Worm (Caenorhabditis elegans) whole organism, young adult: ENCODE data around the gene spo-11.

Experiments
- B0019.2 ChIP-seq: fragments of 200-800 bp; sonication (Bioruptor generic); conservative IDR thresholded peaks from 2 replicates; pipeline ENCODE4 v1.3.6; 2022; ENCODE audit warnings: missing genetic modification reagents, missing genetic modification characterization, missing compliant biosample characterization
- C17E4.6 ChIP-seq: fragments of 200-800 bp; sonication (Bioruptor generic); IDR thresholded peaks from 2 replicates; pipeline ENCODE4 v1.3.6; 2022; ENCODE audit warnings: missing genetic modification reagents, missing genetic modification characterization, missing compliant biosample characterization
- F23B12.7 ChIP-seq: sonication (generic microtip); optimal IDR thresholded peaks from 2 replicates; lab custom pipeline; 2017; ENCODE audit warnings: missing genetic modification characterization, mild to moderate bottlenecking, missing compliant biosample characterization, antibody characterized with exemption, moderate library complexity; ENCODE audit not compliant: insufficient read depth
- F39B2.1 ChIP-seq: fragments of 200-800 bp; sonication (Bioruptor generic); IDR thresholded peaks from 2 replicates; pipeline ENCODE4 v1.3.6; 2022; ENCODE audit warnings: missing genetic modification reagents, missing genetic modification characterization, missing compliant biosample characterization
- F49E8.2 ChIP-seq: sonication (generic microtip); optimal IDR thresholded peaks from 3 replicates; lab custom pipeline; 2017; ENCODE audit warnings: missing genetic modification characterization, mild to moderate bottlenecking, missing compliant biosample characterization, antibody characterized with exemption, moderate library complexity; ENCODE audit not compliant: insufficient read depth
- F55B11.4 ChIP-seq: sonication (generic microtip); optimal IDR thresholded peaks from 2 replicates; lab custom pipeline; 2016; ENCODE audit warnings: missing compliant biosample characterization, missing genetic modification characterization, borderline replicate concordance; ENCODE audit not compliant: insufficient read depth
- K12H6.12 ChIP-seq: fragments of 200-800 bp; sonication (Bioruptor generic); optimal IDR thresholded peaks from 2 replicates; lab custom pipeline; 2018; ENCODE audit warnings: mild to moderate bottlenecking, missing genetic modification characterization, missing compliant biosample characterization
- T07F8.4 ChIP-seq: sonication (generic microtip); optimal IDR thresholded peaks from 2 replicates; lab custom pipeline; 2016; ENCODE audit warnings: mild to moderate bottlenecking, missing genetic modification characterization, moderate library complexity, missing compliant biosample characterization
- T26A5.8 ChIP-seq: sonication (generic microtip); optimal IDR thresholded peaks from 2 replicates; lab custom pipeline; 2016; ENCODE audit warnings: missing genetic modification characterization, missing compliant biosample characterization
- Y53G8AR.9 ChIP-seq: fragments of 200-800 bp; sonication (Bioruptor generic); conservative IDR thresholded peaks from 2 replicates; pipeline ENCODE4 v1.3.6; 2022; ENCODE audit warnings: missing genetic modification reagents, missing genetic modification characterization, missing compliant biosample characterization
- Y56A3A.18 ChIP-seq: fragments of 200-800 bp; sonication (Bioruptor generic); IDR thresholded peaks from 2 replicates; pipeline ENCODE4 v1.3.6; 2022; ENCODE audit warnings: missing genetic modification reagents, missing genetic modification characterization, missing compliant biosample characterization
- Y95B8A.8 ChIP-seq: fragments of 200-800 bp; sonication (Bioruptor generic); IDR thresholded peaks from 2 replicates; pipeline ENCODE4 v1.3.6; 2022; ENCODE audit warnings: missing genetic modification reagents, missing genetic modification characterization, missing compliant biosample characterization
- ama-1 ChIP-seq, 3 experiments: fragments of 150-350 bp in 1 of 3; sonication (generic microtip) in 2 of 3; optimal IDR thresholded peaks; 2 replicates each; lab custom pipeline; 2014 to 2018; ENCODE audit warnings: missing biosample characterization in 2 of 3, missing genetic modification characterization in 2 of 3, missing genetic modification reagents in 2 of 3
- atf-7 ChIP-seq: sonication (generic microtip); optimal IDR thresholded peaks from 2 replicates; lab custom pipeline; 2017; ENCODE audit warnings: mild to moderate bottlenecking, missing genetic modification characterization, missing compliant biosample characterization
- athp-1 ChIP-seq: sonication (generic microtip); optimal IDR thresholded peaks from 2 replicates; lab custom pipeline; 2017; ENCODE audit warnings: mild to moderate bottlenecking, missing genetic modification characterization, missing compliant biosample characterization
- attf-5 ChIP-seq: fragments of 200-800 bp; sonication (Bioruptor generic); optimal IDR thresholded peaks from 2 replicates; lab custom pipeline; 2018; ENCODE audit warnings: mild to moderate bottlenecking, missing genetic modification characterization, missing compliant biosample characterization
- attf-6 ChIP-seq: fragments of 200-800 bp; sonication (Bioruptor generic); IDR thresholded peaks from 2 replicates; pipeline ENCODE4 v1.3.6; 2022; ENCODE audit warnings: missing genetic modification reagents, missing genetic modification characterization, missing compliant biosample characterization
- bed-2 ChIP-seq: fragments of 200-800 bp; sonication (Bioruptor generic); IDR thresholded peaks from 2 replicates; pipeline ENCODE4 v1.3.6; 2022; ENCODE audit warnings: missing genetic modification reagents, missing genetic modification characterization, missing compliant biosample characterization
- ccch-3 ChIP-seq: fragments of 200-800 bp; sonication (Bioruptor generic); optimal IDR thresholded peaks from 2 replicates; lab custom pipeline; 2018; ENCODE audit warnings: mild to moderate bottlenecking, missing genetic modification characterization, missing compliant biosample characterization
- ceh-100 ChIP-seq: fragments of 200-800 bp; sonication (Bioruptor generic); IDR thresholded peaks from 2 replicates; pipeline ENCODE4 v1.3.6; 2022; ENCODE audit warnings: missing genetic modification reagents, missing genetic modification characterization, missing compliant biosample characterization
- ceh-27 ChIP-seq: fragments of 200-800 bp; sonication (Bioruptor generic); optimal IDR thresholded peaks from 2 replicates; lab custom pipeline; 2018; ENCODE audit warnings: mild to moderate bottlenecking, missing genetic modification characterization, moderate library complexity, missing compliant biosample characterization
- ceh-91 ChIP-seq: fragments of 200-800 bp; sonication (Bioruptor generic); IDR thresholded peaks from 2 replicates; pipeline ENCODE4 v1.3.6; 2022; ENCODE audit warnings: missing genetic modification reagents, missing genetic modification characterization, missing compliant biosample characterization
- die-1 ChIP-seq: sonication (generic microtip); optimal IDR thresholded peaks from 2 replicates; lab custom pipeline; 2016; ENCODE audit warnings: missing genotype, mild to moderate bottlenecking, missing genetic modification characterization, missing compliant biosample characterization
- ets-4 ChIP-seq: fragments of 200-800 bp; sonication (Bioruptor generic); optimal IDR thresholded peaks from 2 replicates; lab custom pipeline; 2018; ENCODE audit warnings: mild to moderate bottlenecking, missing genetic modification characterization, missing compliant biosample characterization
- fkh-3 ChIP-seq: sonication (generic microtip); optimal IDR thresholded peaks from 2 replicates; lab custom pipeline; 2016; ENCODE audit warnings: mild to moderate bottlenecking, missing genetic modification characterization, missing compliant biosample characterization
- hmg-1.2 ChIP-seq: fragments of 200-800 bp; sonication (Bioruptor generic); IDR thresholded peaks from 2 replicates; pipeline ENCODE4 v1.3.6; 2022; ENCODE audit warnings: missing genetic modification reagents, missing genetic modification characterization, missing compliant biosample characterization
- let-526 ChIP-seq: fragments of 200-800 bp; sonication (Bioruptor generic); IDR thresholded peaks from 2 replicates; pipeline ENCODE4 v1.3.6; 2022; ENCODE audit warnings: missing genetic modification reagents, missing genetic modification characterization, missing compliant biosample characterization
- lsl-1 ChIP-seq: fragments of 200-800 bp; sonication (Bioruptor generic); optimal IDR thresholded peaks from 2 replicates; lab custom pipeline; 2018; ENCODE audit warnings: mild to moderate bottlenecking, missing genetic modification characterization, moderate library complexity, missing compliant biosample characterization
- mcd-1 ChIP-seq: fragments of 200-800 bp; sonication (Bioruptor generic); IDR thresholded peaks from 2 replicates; pipeline ENCODE4 v1.3.6; 2022; ENCODE audit warnings: missing genetic modification reagents, missing genetic modification characterization, missing compliant biosample characterization
- mel-28 ChIP-seq: sonication (generic microtip); optimal IDR thresholded peaks from 2 replicates; lab custom pipeline; 2016; ENCODE audit warnings: borderline replicate concordance, mild to moderate bottlenecking, missing genetic modification characterization, missing compliant biosample characterization
- nhr-120 ChIP-seq: fragments of 200-800 bp; sonication (Bioruptor generic); IDR thresholded peaks from 2 replicates; pipeline ENCODE4 v1.3.6; 2022; ENCODE audit warnings: missing genetic modification characterization, missing compliant biosample characterization
- nhr-27 ChIP-seq: fragments of 200-800 bp; sonication (Bioruptor generic); optimal IDR thresholded peaks from 2 replicates; lab custom pipeline; 2018; ENCODE audit warnings: mild to moderate bottlenecking, missing genetic modification characterization, moderate library complexity, missing compliant biosample characterization
- rec-8 ChIP-seq, 2 experiments: sonication (generic microtip); optimal IDR thresholded peaks; 2 replicates each; lab custom pipeline; 2016; ENCODE audit warnings: mild to moderate bottlenecking in 2 of 2, missing genetic modification characterization in 2 of 2, missing genetic modification reagents in 2 of 2, missing genotype in 2 of 2, missing biosample characterization in 1 of 2, missing compliant biosample characterization in 1 of 2, moderate library complexity in 1 of 2
- repo-1 ChIP-seq: sonication (generic microtip); optimal IDR thresholded peaks from 2 replicates; lab custom pipeline; 2017; ENCODE audit warnings: mild to moderate bottlenecking, missing genetic modification characterization, missing compliant biosample characterization
- rpc-1 ChIP-seq, 2 experiments: fragments of 150-350 bp in 1 of 2; sonication (generic microtip) in 1 of 2; optimal IDR thresholded peaks; 2 replicates each; lab custom pipeline; 2014 to 2018; ENCODE audit warnings: missing biosample characterization in 1 of 2, missing genetic modification characterization in 1 of 2, missing genetic modification reagents in 1 of 2, missing genotype in 1 of 2
- snpc-1.1 ChIP-seq: sonication (generic microtip); optimal IDR thresholded peaks from 2 replicates; lab custom pipeline; 2017; ENCODE audit warnings: missing genetic modification characterization, mild to moderate bottlenecking, missing compliant biosample characterization, antibody characterized with exemption, moderate library complexity, missing genotype, missing genetic modification reagents; ENCODE audit not compliant: insufficient read depth
- snpc-4 ChIP-seq, 5 experiments: fragments of 150-350 bp in 1 of 5; sonication (generic microtip) in 4 of 5; optimal IDR thresholded peaks; 2 replicates each; lab custom pipeline; 2014 to 2018; ENCODE audit warnings: missing genetic modification characterization in 5 of 5, missing biosample characterization in 3 of 5, antibody characterized with exemption in 2 of 5, mild to moderate bottlenecking in 2 of 5, missing compliant biosample characterization in 2 of 5, missing genotype in 2 of 5, moderate library complexity in 2 of 5, missing genetic modification reagents in 1 of 5
- sptf-2 ChIP-seq: fragments of 200-800 bp; sonication (Bioruptor generic); optimal IDR thresholded peaks from 2 replicates; lab custom pipeline; 2018; ENCODE audit warnings: mild to moderate bottlenecking, missing genetic modification characterization, missing compliant biosample characterization
- tbp1 ChIP-seq: fragments of 200-800 bp; sonication (Bioruptor generic); optimal IDR thresholded peaks from 2 replicates; lab custom pipeline; 2018; ENCODE audit warnings: mild to moderate bottlenecking, missing genetic modification characterization, missing compliant biosample characterization
- tbx-9 ChIP-seq: sonication (generic microtip); optimal IDR thresholded peaks from 2 replicates; lab custom pipeline; 2016; ENCODE audit warnings: borderline replicate concordance, missing genetic modification characterization, inconsistent platforms, missing compliant biosample characterization
- xnd-1 ChIP-seq: sonication (generic microtip); optimal IDR thresholded peaks from 2 replicates; lab custom pipeline; 2016; ENCODE audit warnings: missing genotype, missing genetic modification reagents, missing genetic modification characterization, missing compliant biosample characterization
- zim-3 ChIP-seq: sonication (generic microtip); optimal IDR thresholded peaks from 2 replicates; lab custom pipeline; 2017; ENCODE audit warnings: mild to moderate bottlenecking, missing genetic modification characterization, moderate library complexity, missing compliant biosample characterization
- ztf-22 ChIP-seq: fragments of 200-800 bp; sonication (Bioruptor generic); optimal IDR thresholded peaks from 2 replicates; lab custom pipeline; 2018; ENCODE audit warnings: mild to moderate bottlenecking, missing genetic modification characterization, moderate library complexity, missing compliant biosample characterization
- ztf-25 ChIP-seq: fragments of 200-800 bp; sonication (Bioruptor generic); IDR thresholded peaks from 2 replicates; pipeline ENCODE4 v1.3.6; 2022; ENCODE audit warnings: missing genetic modification reagents, missing genetic modification characterization, missing compliant biosample characterization
- ztf-6 ChIP-seq: fragments of 200-800 bp; sonication (Bioruptor generic); IDR thresholded peaks from 2 replicates; pipeline ENCODE4 v1.3.6; 2022; ENCODE audit warnings: missing genetic modification reagents, missing genetic modification characterization, missing compliant biosample characterization

Gene spo-11

ce11 chrIV:11146962-11147470 lies 22.4 kb upstream of the spo-11 start, which contains the start of gene pigq-1 (continued):
- TF ChIP-seq athp-1 (tag; lab: Kevin White, UChicago) (peak; percentile 52), ceh-100 (GFP tag; lab: Robert Waterston, UW) (0 out of 2 replicates have a peak, but pooled peaks have one; percentile 25), atf-7 (tag; lab: Kevin White, UChicago) (peak; percentile 71), snpc-1.1 (tag; lab: Kevin White, UChicago) (peak; percentile 51), ztf-22 (no peak), snpc-4 (GFP tag; optimal IDR thresholded peaks at IDR 0.05; lab: Kevin White, UChicago) (no peak), snpc-4 (tag; optimal IDR thresholded peaks at IDR 0.05; lab: Kevin White, UChicago) (peak in 2 of 4 experiments; percentile 47 to 48), T26A5.8 (tag; lab: Kevin White, UChicago) (peak; percentile 21), fkh-3 (tag; lab: Kevin White, UChicago) (peak; percentile 86), K12H6.12 (tag; lab: Kevin White, UChicago) (no peak), attf-5 (GFP tag; lab: Kevin White, UChicago) (peak; percentile 47), Y53G8AR.9 (peak; percentile 84), Y56A3A.18 (peak; percentile 71; the same call in 1 of the 2 replicates), ztf-6 (GFP tag; lab: Robert Waterston, UW) (no peak), let-526 (GFP tag; lab: Robert Waterston, UW) (no peak), C17E4.6 (GFP tag; lab: Robert Waterston, UW) (0 out of 2 replicates have a peak, but pooled peaks have one; percentile 6), ceh-27 (GFP tag; lab: Kevin White, UChicago) (no peak), Y95B8A.8 (0 out of 2 replicates have a peak, but pooled peaks have one; percentile 36), bed-2 (no peak), rec-8 (tag; optimal IDR thresholded peaks at IDR 0.05; lab: Kevin White, UChicago) (peak; percentile 19 to 39), ztf-25 (no peak), B0019.2 (no peak), ceh-91 (GFP tag; lab: Robert Waterston, UW) (no peak), tbp1 (GFP tag; lab: Kevin White, UChicago) (peak; percentile 34), repo-1 (tag; lab: Kevin White, UChicago) (peak; percentile 78), ccch-3 (no peak), F23B12.7 (tag; lab: Kevin White, UChicago) (no peak), attf-6 (GFP tag; lab: Robert Waterston, UW) (no peak), ama-1 (optimal IDR thresholded peaks at IDR 0.05; lab: Kevin White, UChicago) (peak; percentile 90), ama-1 (GFP tag; optimal IDR thresholded peaks at IDR 0.05; lab: Kevin White, UChicago) (no peak), zim-3 (tag; lab: Kevin White, UChicago) (peak; percentile 38), xnd-1 (tag; lab: Kevin White, UChicago) (peak; percentile 28), sptf-2 (GFP tag; lab: Kevin White, UChicago) (no peak), F39B2.1 (GFP tag; lab: Robert Waterston, UW) (peak; percentile 47; the same call in 1 of the 2 replicates), mel-28 (tag; lab: Kevin White, UChicago) (no peak), nhr-27 (tag; lab: Kevin White, UChicago) (peak; percentile 30), rpc-1 (optimal IDR thresholded peaks at IDR 0.05; lab: Kevin White, UChicago) (no peak), rpc-1 (tag; optimal IDR thresholded peaks at IDR 0.05; lab: Kevin White, UChicago) (no peak), lsl-1 (GFP tag; lab: Kevin White, UChicago) (peak; percentile 4), ets-4 (GFP tag; lab: Kevin White, UChicago) (no peak), mcd-1 (no peak), F55B11.4 (tag; lab: Kevin White, UChicago) (no peak), F49E8.2 (tag; lab: Kevin White, UChicago) (peak; percentile 86), die-1 (tag; lab: Kevin White, UChicago) (peak; percentile 61), tbx-9 (tag; lab: Kevin White, UChicago) (no peak), hmg-1.2 (no peak), nhr-120 (GFP tag; lab: Robert Waterston, UW) (no peak), T07F8.4 (tag; lab: Kevin White, UChicago) (no peak)
